Fruit fly (Drosophila melanogaster): ENCODE data around the gene Veneno.

- TF ChIP-seq psq (optimal IDR thresholded peaks at IDR 0.05) (no peak), h (optimal IDR thresholded peaks at IDR 0.05) (no peak)
Measured at dm6 chr3R:8324016-8324415, 38.3 kb downstream of the Veneno start, which contains the start of gene CG7443.

All from Kc167 (cell line).